Worm (Caenorhabditis elegans) whole organism, L3 larva: ENCODE measurements around the gene snf-10.

Experiments used
- R02D3.7 ChIP-seq: fragments of 150-350 bp; optimal IDR thresholded peaks from 2 replicates; lab custom pipeline; 2014; ENCODE audit warnings: missing biosample characterization, missing genetic modification characterization
- ZK546.5 ChIP-seq: sonication (generic microtip); optimal IDR thresholded peaks from 2 replicates; lab custom pipeline; 2017; ENCODE audit warnings: missing biosample characterization, missing genetic modification characterization
- ama-1 ChIP-seq: fragments of 150-350 bp; optimal IDR thresholded peaks from 2 replicates; lab custom pipeline; 2018
- ceh-28 ChIP-seq: fragments of 150-350 bp; optimal IDR thresholded peaks from 2 replicates; lab custom pipeline; 2014; ENCODE audit warnings: missing biosample characterization, missing genetic modification reagents, missing genetic modification characterization
- daf-12 ChIP-seq: fragments of 150-350 bp; optimal IDR thresholded peaks from 2 replicates; lab custom pipeline; 2014; ENCODE audit warnings: missing biosample characterization, missing genetic modification reagents, missing genetic modification characterization
- egl-27 ChIP-seq: sonication (generic microtip); optimal IDR thresholded peaks from 4 replicates; lab custom pipeline; 2017; ENCODE audit warnings: missing biosample characterization, missing genetic modification reagents, missing genetic modification characterization
- elt-2 ChIP-seq: sonication (generic microtip); optimal IDR thresholded peaks from 2 replicates; lab custom pipeline; 2016; ENCODE audit warnings: missing genetic modification reagents, mild to moderate bottlenecking, missing genetic modification characterization, missing compliant biosample characterization
- eor-1 ChIP-seq, 2 experiments: fragments of 150-350 bp; optimal IDR thresholded peaks; 2 replicates each; lab custom pipeline; 2014 to 2018; ENCODE audit warnings: missing biosample characterization in 2 of 2, missing genetic modification characterization in 2 of 2
- fkh-2 ChIP-seq: fragments of 150-350 bp; optimal IDR thresholded peaks from 2 replicates; lab custom pipeline; 2014; ENCODE audit warnings: missing biosample characterization, missing genetic modification reagents, missing genetic modification characterization
- fos-1 ChIP-seq: fragments of 150-350 bp; optimal IDR thresholded peaks from 2 replicates; lab custom pipeline; 2014; ENCODE audit warnings: missing biosample characterization, missing genetic modification characterization
- hmg-11 ChIP-seq: sonication (generic microtip); optimal IDR thresholded peaks from 2 replicates; lab custom pipeline; 2016; ENCODE audit warnings: missing genetic modification characterization, missing compliant biosample characterization
- jun-1 ChIP-seq: fragments of 150-350 bp; optimal IDR thresholded peaks from 2 replicates; lab custom pipeline; 2014; ENCODE audit warnings: missing biosample characterization, missing genetic modification reagents, missing genetic modification characterization
- lin-15B ChIP-seq: fragments of 150-350 bp; optimal IDR thresholded peaks from 2 replicates; lab custom pipeline; 2014; ENCODE audit warnings: missing biosample characterization, missing genetic modification characterization
- mml-1 ChIP-seq: fragments of 150-350 bp; sonication (generic microtip); optimal IDR thresholded peaks from 3 replicates; lab custom pipeline; 2014; ENCODE audit warnings: missing biosample characterization, missing genetic modification characterization
- nfya-1 ChIP-seq: sonication (generic microtip); optimal IDR thresholded peaks from 2 replicates; lab custom pipeline; 2017; ENCODE audit warnings: missing genetic modification characterization, mild to moderate bottlenecking, missing compliant biosample characterization, antibody characterized with exemption, moderate library complexity; ENCODE audit not compliant: insufficient read depth
- nhr-11 ChIP-seq: fragments of 150-350 bp; optimal IDR thresholded peaks from 2 replicates; lab custom pipeline; 2014; ENCODE audit warnings: missing biosample characterization, missing genetic modification characterization
- nhr-43 ChIP-seq: sonication (generic microtip); optimal IDR thresholded peaks from 2 replicates; lab custom pipeline; 2016; ENCODE audit warnings: mild to moderate bottlenecking, missing genetic modification characterization, missing compliant biosample characterization; ENCODE audit not compliant: poor library complexity, severe bottlenecking
- nhr-67 ChIP-seq: fragments of 150-350 bp; optimal IDR thresholded peaks from 2 replicates; lab custom pipeline; 2014; ENCODE audit warnings: missing biosample characterization, missing genetic modification characterization
- nhr-76 ChIP-seq: fragments of 150-350 bp; sonication (generic microtip); optimal IDR thresholded peaks from 5 replicates; lab custom pipeline; 2014; ENCODE audit warnings: missing biosample characterization, missing genetic modification characterization
- nhr-77 ChIP-seq: fragments of 150-350 bp; optimal IDR thresholded peaks from 2 replicates; lab custom pipeline; 2014; ENCODE audit warnings: missing biosample characterization, missing genetic modification characterization
- pha-4 ChIP-seq: fragments of 150-350 bp; optimal IDR thresholded peaks from 2 replicates; lab custom pipeline; 2014; ENCODE audit warnings: missing biosample characterization, missing genetic modification reagents, missing genetic modification characterization
- pqm-1 ChIP-seq: fragments of 150-350 bp; optimal IDR thresholded peaks from 2 replicates; lab custom pipeline; 2017; ENCODE audit warnings: missing biosample characterization, missing genetic modification characterization, inconsistent platforms
- sea-2 ChIP-seq: fragments of 150-350 bp; sonication (generic microtip); optimal IDR thresholded peaks from 4 replicates; lab custom pipeline; 2014; ENCODE audit warnings: missing biosample characterization, missing genetic modification reagents, missing genetic modification characterization
- snpc-4 ChIP-seq: fragments of 150-350 bp; optimal IDR thresholded peaks from 2 replicates; lab custom pipeline; 2014; ENCODE audit warnings: missing biosample characterization, missing genetic modification characterization
- unc-39 ChIP-seq: sonication (generic microtip); optimal IDR thresholded peaks from 4 replicates; lab custom pipeline; 2017; ENCODE audit warnings: missing biosample characterization, missing genetic modification characterization
- ztf-11 ChIP-seq: fragments of 150-350 bp; optimal IDR thresholded peaks from 2 replicates; lab custom pipeline; 2014; ENCODE audit warnings: missing biosample characterization, missing genetic modification characterization

The snf-10 gene

ce11 chrV:10441135-10442024 lies 757 bp upstream of the snf-10 start, which contains the start of gene pap-1:
TSS of gene pap-1 (plus strand) at chrV:10441974.
- TF ChIP-seq snpc-4 (tag; lab: Kevin White, UChicago), result no peak
- peak; percentile 49 for TF ChIP-seq nfya-1
- TF ChIP-seq elt-2 (tag; lab: Kevin White, UChicago), result peak; percentile 21
- peak; percentile 1 for TF ChIP-seq lin-15B (tag; lab: Kevin White, UChicago)
- no peak for TF ChIP-seq nhr-76 (tag; lab: Kevin White, UChicago)
- peak; percentile 15 for TF ChIP-seq nhr-43 (tag; lab: Kevin White, UChicago)
- peak; percentile 76 for TF ChIP-seq ceh-28 (tag; lab: Kevin White, UChicago)
- TF ChIP-seq pha-4 (tag; lab: Kevin White, UChicago), result peak; percentile 3
- TF ChIP-seq hmg-11 (tag; lab: Kevin White, UChicago), result peak; percentile 60

ce11 chrV:10436612-10437011 lies 4.0 kb downstream of the snf-10 start, which contains the start of gene set-22:
TSS of gene set-22 (plus strand) at chrV:10436912.
- TF ChIP-seq nhr-11 (tag; lab: Kevin White, UChicago) (no peak), nhr-67 (no peak), sea-2 (GFP tag; lab: Kevin White, UChicago) (no peak), ztf-11 (no peak), daf-12 (tag; lab: Kevin White, UChicago) (no peak), nhr-76 (tag; lab: Kevin White, UChicago) (no peak), hmg-11 (tag; lab: Kevin White, UChicago) (no peak)

- TF ChIP-seq pqm-1 (tag; lab: Kevin White, UChicago) (peak; percentile 50), mml-1 (tag; lab: Kevin White, UChicago) (no peak), elt-2 (tag; lab: Kevin White, UChicago) (peak; percentile 57), nhr-43 (tag; lab: Kevin White, UChicago) (no peak), eor-1 (tag; optimal IDR thresholded peaks at IDR 0.05; lab: Kevin White, UChicago) (no peak), fos-1 (tag; lab: Kevin White, UChicago) (no peak)
Observed at ce11 chrV:10435198-10435597, 5.4 kb downstream of the snf-10 start.

ce11 chrV:10433721-10434120 lies 6.9 kb downstream of the snf-10 start, which contains the start of gene Y32F6A.4:
TSS of gene Y32F6A.4 (minus strand) at chrV:10434067.
- TF ChIP-seq nfya-1 (no peak), pqm-1 (tag; lab: Kevin White, UChicago) (peak; percentile 23), elt-2 (tag; lab: Kevin White, UChicago) (peak; percentile 76)
- TF ChIP-seq, all 47 proteins: peak for 2

ce11 chrV:10432607-10433006 lies 8.0 kb downstream of the snf-10 start:
- peak; percentile 79 for TF ChIP-seq pqm-1 (tag; lab: Kevin White, UChicago)
- TF ChIP-seq ZK546.5 (tag; lab: Kevin White, UChicago), result no peak
- TF ChIP-seq ceh-28 (tag; lab: Kevin White, UChicago), result no peak
- TF ChIP-seq nhr-67, result no peak
- TF ChIP-seq ama-1 (lab: Kevin White, UChicago), result no peak
- no peak for TF ChIP-seq unc-39 (tag; lab: Kevin White, UChicago)
- TF ChIP-seq pha-4 (tag; lab: Kevin White, UChicago), result peak; percentile 53
- TF ChIP-seq mml-1 (tag; lab: Kevin White, UChicago), result no peak
- peak; percentile 96 for TF ChIP-seq elt-2 (tag; lab: Kevin White, UChicago)
- TF ChIP-seq nhr-76 (tag; lab: Kevin White, UChicago), result no peak
- peak; percentile 54 for TF ChIP-seq jun-1 (tag; lab: Kevin White, UChicago)
- no peak for TF ChIP-seq R02D3.7
- no peak for TF ChIP-seq daf-12 (tag; lab: Kevin White, UChicago)
- TF ChIP-seq nhr-77, result no peak

- TF ChIP-seq fkh-2 (tag; lab: Kevin White, UChicago) (no peak), daf-12 (tag; lab: Kevin White, UChicago) (no peak), egl-27 (tag; lab: Kevin White, UChicago) (no peak)
- TF ChIP-seq, all 47 proteins: peak for 0
Observed at ce11 chrV:10428608-10429007, 12.0 kb downstream of the snf-10 start, which contains the start of gene tag-314. TSS of gene tag-314 (minus strand) at chrV:10428708.
